Fruit fly (Drosophila melanogaster): ENCODE data around the gene CCT2.

The CCT2 gene

DNA sequence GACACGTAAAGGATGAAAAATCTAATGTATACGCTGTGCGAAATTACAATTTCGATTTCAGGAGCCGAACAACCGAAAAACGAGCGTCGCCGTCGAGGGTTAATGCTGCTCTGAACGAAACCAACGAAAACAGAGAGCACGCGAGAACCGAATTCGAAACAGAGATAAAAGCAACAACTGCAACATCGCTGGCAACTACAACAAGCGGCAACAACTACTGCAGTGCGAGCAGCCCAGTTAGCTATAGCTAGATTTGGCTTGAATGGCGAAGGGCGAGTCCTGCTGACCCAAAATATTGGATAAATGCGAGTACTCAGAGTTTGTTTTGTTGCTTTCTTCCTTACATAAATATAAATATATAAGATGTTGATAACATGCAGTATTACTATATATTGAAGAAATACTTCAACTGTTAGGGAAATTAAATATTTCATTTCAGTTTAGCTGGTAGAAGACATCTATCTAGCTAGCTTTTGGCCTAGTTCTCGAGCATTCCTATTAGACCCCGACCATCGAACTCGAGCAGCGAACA lies 45.7 kb downstream of the CCT2 start, which contains the start of gene fend (continued):
- TF ChIP-seq CG6272 (GFP tag; IDR thresholded peaks at IDR 0.05), result no peak
- TF ChIP-seq B-H2 (GFP tag; optimal IDR thresholded peaks at IDR 0.05), result no peak
- no peak for TF ChIP-seq Ada2b (GFP tag; IDR thresholded peaks at IDR 0.05)
- no peak for TF ChIP-seq unc-4 (GFP tag; IDR thresholded peaks at IDR 0.05; ENCODE audit: partially characterized antibody)
- TF ChIP-seq Elba2 (GFP tag; optimal IDR thresholded peaks at IDR 0.05), result no peak
- TF ChIP-seq esg (GFP tag; conservative IDR thresholded peaks at IDR 0.05), result 0 out of 2 replicates have a peak, but pooled peaks have one; percentile 11
- no peak for TF ChIP-seq zfh2 (GFP tag; optimal IDR thresholded peaks at IDR 0.05)
- TF ChIP-seq E2f2 (GFP tag; IDR thresholded peaks at IDR 0.05), result peak; percentile 21; the same call in 1 of the 2 replicates
- TF ChIP-seq ssp (GFP tag; IDR thresholded peaks at IDR 0.05), result no peak
- peak; percentile 8 for TF ChIP-seq zen (tag; optimal IDR thresholded peaks at IDR 0.05)
- TF ChIP-seq ab (GFP tag; optimal IDR thresholded peaks at IDR 0.05), result no peak
- no peak for TF ChIP-seq CG4282 (GFP tag; optimal IDR thresholded peaks at IDR 0.05)
- TF ChIP-seq salm (tag; optimal IDR thresholded peaks at IDR 0.05), result no peak
- no peak for TF ChIP-seq al (GFP tag; IDR thresholded peaks at IDR 0.05)
- TF ChIP-seq gcm2 (GFP tag; optimal IDR thresholded peaks at IDR 0.05), result no peak
- TF ChIP-seq Bdp1 (GFP tag; optimal IDR thresholded peaks at IDR 0.05), result no peak
- TF ChIP-seq ewg (GFP tag; optimal IDR thresholded peaks at IDR 0.05), result peak; percentile 9
- TF ChIP-seq Neu2 (GFP tag; optimal IDR thresholded peaks at IDR 0.05; ENCODE audit: borderline replicate concordance), result no peak
- no peak for TF ChIP-seq CG9797 (GFP tag; optimal IDR thresholded peaks at IDR 0.05)
- no peak for TF ChIP-seq CG3065 (GFP tag; optimal IDR thresholded peaks at IDR 0.05)
- TF ChIP-seq CG12659 (GFP tag; optimal IDR thresholded peaks at IDR 0.05), result peak; percentile 43
- no peak for TF ChIP-seq Dad (GFP tag; optimal IDR thresholded peaks at IDR 0.05)
- TF ChIP-seq klu (GFP tag; IDR thresholded peaks at IDR 0.05), result no peak
- no peak for TF ChIP-seq shn (GFP tag; optimal IDR thresholded peaks at IDR 0.05)
- peak; percentile 28; the same call in 1 of the 2 replicates for TF ChIP-seq CG32532 (GFP tag; IDR thresholded peaks at IDR 0.05)
- no peak for TF ChIP-seq E2f1 (GFP tag; IDR thresholded peaks at IDR 0.05)
- TF ChIP-seq Lhr (GFP tag; optimal IDR thresholded peaks at IDR 0.05), result peak; percentile 14
- TF ChIP-seq dmrt11E (tag; optimal IDR thresholded peaks at IDR 0.05), result peak; percentile 13
- no peak for TF ChIP-seq CG7357 (GFP tag; IDR thresholded peaks at IDR 0.05)
- no peak for TF ChIP-seq CG13287 (GFP tag; IDR thresholded peaks at IDR 0.05; ENCODE audit: partially characterized antibody)
- no peak for TF ChIP-seq CG4404 (GFP tag; IDR thresholded peaks at IDR 0.05)
- TF ChIP-seq CG7372 (GFP tag; IDR thresholded peaks at IDR 0.05), result no peak
- peak; percentile 54 for TF ChIP-seq CG8924 (tag; optimal IDR thresholded peaks at IDR 0.05)
- peak; percentile 22 for TF ChIP-seq pros (GFP tag; optimal IDR thresholded peaks at IDR 0.05)
- no peak for TF ChIP-seq da (GFP tag; optimal IDR thresholded peaks at IDR 0.05)
- no peak for TF ChIP-seq sisA (GFP tag; IDR thresholded peaks at IDR 0.05)
- no peak for TF ChIP-seq NFAT (GFP tag; IDR thresholded peaks at IDR 0.05)
- no peak for TF ChIP-seq CG16863 (GFP tag; optimal IDR thresholded peaks at IDR 0.05)
- TF ChIP-seq Antp (GFP tag; optimal IDR thresholded peaks at IDR 0.05), result no peak
- peak; percentile 90 for TF ChIP-seq Tbp (GFP tag; optimal IDR thresholded peaks at IDR 0.05)
- TF ChIP-seq Max (GFP tag; optimal IDR thresholded peaks at IDR 0.05), result peak; percentile 44
- peak; percentile 63 for TF ChIP-seq Fer1 (GFP tag; optimal IDR thresholded peaks at IDR 0.05)
- no peak for TF ChIP-seq CG7271 (tag; optimal IDR thresholded peaks at IDR 0.05)
- no peak for TF ChIP-seq CG10654 (GFP tag; optimal IDR thresholded peaks at IDR 0.05)
- peak; percentile 43 for TF ChIP-seq CG10147 (GFP tag; optimal IDR thresholded peaks at IDR 0.05)
- peak; percentile 67 for TF ChIP-seq CG2678 (tag; optimal IDR thresholded peaks at IDR 0.05)
- no peak for TF ChIP-seq CG18476 (GFP tag; optimal IDR thresholded peaks at IDR 0.05)
- TF ChIP-seq Eip74EF (GFP tag; optimal IDR thresholded peaks at IDR 0.05), result peak in 1 of 2 experiments; percentile 18
- TF ChIP-seq CG2712 (tag; optimal IDR thresholded peaks at IDR 0.05), result peak; percentile 48
- TF ChIP-seq Blimp-1 (GFP tag; optimal IDR thresholded peaks at IDR 0.05), result peak; percentile 3
- TF ChIP-seq CHES-1-like (GFP tag; optimal IDR thresholded peaks at IDR 0.05), result no peak
